Fruit fly (Drosophila melanogaster) whole organism, wandering third instar larva: ENCODE measurements around the gene CG2983.

Experiments used
- Abd-B ChIP-seq: fragments of >200 bp; optimal IDR thresholded peaks from 2 replicates; lab custom pipeline; 2017; ENCODE audit warnings: missing biosample characterization, missing genetic modification characterization
- CG9705 ChIP-seq: fragments of 200-800 bp; sonication (Bioruptor generic); optimal IDR thresholded peaks from 2 replicates; lab custom pipeline; 2018; ENCODE audit warnings: missing biosample characterization, mild to moderate bottlenecking, missing genetic modification characterization
- CrebA ChIP-seq: fragments of 200-800 bp; sonication (Bioruptor generic); optimal IDR thresholded peaks from 2 replicates; lab custom pipeline; 2016; ENCODE audit warnings: missing biosample characterization, mild to moderate bottlenecking, missing genetic modification characterization, borderline replicate concordance
- Dfd ChIP-seq: fragments of >200 bp; optimal IDR thresholded peaks from 2 replicates; lab custom pipeline; 2017; ENCODE audit warnings: missing biosample characterization, missing genetic modification characterization
- Dif ChIP-seq: fragments of 200-275, 200-300 bp; sonication (Bioruptor generic); optimal IDR thresholded peaks from 2 replicates; lab custom pipeline; 2018; ENCODE audit warnings: missing biosample characterization, missing genetic modification characterization; ENCODE audit not compliant: partially characterized antibody
- GATAd ChIP-seq: sonication (Bioruptor generic); optimal IDR thresholded peaks from 2 replicates; lab custom pipeline; 2016; ENCODE audit warnings: missing biosample characterization, missing genetic modification characterization
- HLH106 ChIP-seq: fragments of 200-800 bp; optimal IDR thresholded peaks from 3 replicates; lab custom pipeline; 2019; ENCODE audit warnings: missing biosample characterization, mild to moderate bottlenecking, missing genetic modification characterization, moderate library complexity
- Hnf4 ChIP-seq: fragments of 200-800 bp; sonication (Bioruptor generic); optimal IDR thresholded peaks from 2 replicates; lab custom pipeline; 2016; ENCODE audit warnings: missing biosample characterization, mild to moderate bottlenecking, missing genetic modification characterization
- Hr78 ChIP-seq: fragments of >200 bp; optimal IDR thresholded peaks from 2 replicates; lab custom pipeline; 2017; ENCODE audit warnings: missing biosample characterization, missing genetic modification characterization
- Hr83 ChIP-seq: fragments of 200-300 bp; sonication (Bioruptor generic); optimal IDR thresholded peaks from 2 replicates; lab custom pipeline; 2016; ENCODE audit warnings: missing biosample characterization, mild to moderate bottlenecking, missing genetic modification characterization, moderate library complexity; ENCODE audit not compliant: poor library complexity, severe bottlenecking
- Jra ChIP-seq: sonication (Bioruptor generic); optimal IDR thresholded peaks from 2 replicates; lab custom pipeline; 2016; ENCODE audit warnings: missing biosample characterization, missing genetic modification characterization
- Myc ChIP-seq: fragments of >200 bp; optimal IDR thresholded peaks from 2 replicates; lab custom pipeline; 2017
- N ChIP-seq: fragments of >200 bp; optimal IDR thresholded peaks from 2 replicates; lab custom pipeline; 2018; ENCODE audit warnings: missing biosample characterization, missing external identifiers, missing genetic modification characterization
- Rel ChIP-seq, 2 experiments: fragments of 200-800 bp; sonication (Bioruptor generic) in 1 of 2; optimal IDR thresholded peaks; 2 replicates in 1 of 2; 3 replicates in 1 of 2; lab custom pipeline; 2016 to 2019; ENCODE audit warnings: mild to moderate bottlenecking in 2 of 2, missing biosample characterization in 2 of 2, missing genetic modification characterization in 2 of 2, moderate library complexity in 1 of 2
- Sp1 ChIP-seq: fragments of 200-800 bp; sonication (Bioruptor generic); optimal IDR thresholded peaks from 3 replicates; lab custom pipeline; 2019; ENCODE audit warnings: missing biosample characterization, mild to moderate bottlenecking, missing genetic modification characterization, moderate library complexity
- Vsx2 ChIP-seq: fragments of 200-300, 225-300 bp; sonication (Bioruptor generic); optimal IDR thresholded peaks from 2 replicates; lab custom pipeline; 2018; ENCODE audit warnings: missing biosample characterization, missing genetic modification characterization; ENCODE audit not compliant: partially characterized antibody
- br ChIP-seq: fragments of 200-800 bp; sonication (Bioruptor generic); optimal IDR thresholded peaks from 2 replicates; lab custom pipeline; 2016; ENCODE audit warnings: missing biosample characterization, missing genetic modification characterization
- dl ChIP-seq, 2 experiments: fragments of 175-275, 200-275 bp in 1 of 2; fragments of 200-275 bp in 1 of 2; sonication (Bioruptor generic); optimal IDR thresholded peaks; lab custom pipeline; 2018; ENCODE audit warnings: mild to moderate bottlenecking in 2 of 2, missing biosample characterization in 2 of 2, missing genetic modification characterization in 2 of 2, moderate library complexity in 2 of 2; ENCODE audit not compliant: partially characterized antibody in 2 of 2, insufficient read depth in 1 of 2
- dmrt93B ChIP-seq: fragments of 200-800 bp; sonication (Bioruptor generic); optimal IDR thresholded peaks from 2 replicates; lab custom pipeline; 2018; ENCODE audit warnings: missing biosample characterization, mild to moderate bottlenecking, missing genetic modification characterization
- dsf ChIP-seq: sonication (Bioruptor generic); optimal IDR thresholded peaks from 2 replicates; lab custom pipeline; 2016; ENCODE audit warnings: missing biosample characterization, missing genetic modification characterization, borderline replicate concordance
- ey ChIP-seq: fragments of 200-800 bp; sonication (Bioruptor generic); optimal IDR thresholded peaks from 2 replicates; lab custom pipeline; 2016; ENCODE audit warnings: missing biosample characterization, missing genetic modification characterization
- foxo ChIP-seq, 2 experiments: fragments of 200-800 bp; sonication (Bioruptor generic); optimal IDR thresholded peaks; 2 replicates in 1 of 2; 3 replicates in 1 of 2; lab custom pipeline; 2016 to 2017; ENCODE audit warnings: missing biosample characterization in 2 of 2, missing genetic modification characterization in 2 of 2
- h ChIP-seq: fragments of 200-800 bp; sonication (Bioruptor generic); optimal IDR thresholded peaks from 3 replicates; lab custom pipeline; 2016; ENCODE audit warnings: missing biosample characterization, mild to moderate bottlenecking, missing genetic modification characterization
- jim ChIP-seq: fragments of 175-275, 200-325 bp; sonication (Bioruptor generic); optimal IDR thresholded peaks from 2 replicates; lab custom pipeline; 2016; ENCODE audit warnings: missing biosample characterization, mild to moderate bottlenecking, missing genetic modification characterization
- lola ChIP-seq: fragments of >200 bp; optimal IDR thresholded peaks from 2 replicates; lab custom pipeline; 2017; ENCODE audit warnings: missing biosample characterization, missing genetic modification characterization
- pan ChIP-seq: fragments of >200 bp; optimal IDR thresholded peaks from 2 replicates; lab custom pipeline; 2017
- psq ChIP-seq: fragments of 200-800 bp; sonication (Bioruptor generic); optimal IDR thresholded peaks from 3 replicates; lab custom pipeline; 2017; ENCODE audit warnings: missing biosample characterization, mild to moderate bottlenecking, missing genetic modification characterization, moderate library complexity
- rgr ChIP-seq: fragments of 200-800 bp; sonication (Bioruptor generic); optimal IDR thresholded peaks from 3 replicates; lab custom pipeline; 2016; ENCODE audit warnings: missing biosample characterization, mild to moderate bottlenecking, missing genetic modification characterization
- sage ChIP-seq: fragments of 200-800 bp; sonication (Bioruptor generic); optimal IDR thresholded peaks from 2 replicates; lab custom pipeline; 2016; ENCODE audit warnings: missing biosample characterization, mild to moderate bottlenecking, missing genetic modification characterization
- sv ChIP-seq: fragments of 200-800 bp; sonication (Bioruptor generic); optimal IDR thresholded peaks from 3 replicates; lab custom pipeline; 2016; ENCODE audit warnings: missing biosample characterization, missing genetic modification characterization
- tai ChIP-seq: sonication (Bioruptor generic); optimal IDR thresholded peaks from 2 replicates; lab custom pipeline; 2016; ENCODE audit warnings: missing biosample characterization, missing genetic modification characterization
- usp ChIP-seq: fragments of >200 bp; optimal IDR thresholded peaks from 2 replicates; lab custom pipeline; 2017; ENCODE audit warnings: missing biosample characterization, missing genetic modification characterization
- woc ChIP-seq: sonication (Bioruptor generic); optimal IDR thresholded peaks from 2 replicates; lab custom pipeline; 2016; ENCODE audit warnings: missing biosample characterization, mild to moderate bottlenecking, missing genetic modification characterization

The CG2983 gene

DNA sequence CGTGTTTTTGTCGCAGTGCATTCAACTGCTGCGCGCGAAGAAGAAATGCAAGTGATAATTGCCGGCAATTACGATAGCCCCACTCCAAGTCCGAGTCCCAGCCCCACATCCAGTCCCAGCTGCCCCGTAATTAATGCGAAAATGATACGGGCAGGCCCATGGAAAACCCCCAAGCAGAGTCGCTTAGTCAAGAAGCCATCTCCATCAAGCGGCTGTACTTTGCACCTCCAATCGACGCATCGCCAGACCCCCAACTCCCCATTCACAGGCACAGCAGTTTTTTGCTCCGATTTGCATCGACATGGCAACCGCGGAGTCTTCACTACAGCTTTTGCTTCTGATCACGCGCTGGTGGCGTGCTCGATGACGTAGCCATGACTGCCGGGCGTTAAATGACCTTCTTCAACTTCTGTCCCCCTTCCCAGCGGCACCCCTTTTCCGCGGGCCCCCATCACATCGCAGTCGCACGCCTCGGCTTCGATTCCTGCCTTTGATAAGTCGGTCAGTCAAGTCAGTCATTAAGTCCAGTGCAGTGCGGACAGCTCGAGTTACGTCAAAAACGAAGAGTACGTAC lies 41.2 kb upstream of the CG2983 start:
- TF ChIP-seq Rel (GFP tag; optimal IDR thresholded peaks at IDR 0.05; lab: Kevin White, UChicago) (no peak), Rel (tag; optimal IDR thresholded peaks at IDR 0.05; lab: Kevin White, UChicago) (peak; percentile 86), br (GFP tag; lab: Kevin White, UChicago) (no peak), rgr (no peak), Hnf4 (GFP tag; lab: Kevin White, UChicago) (peak; percentile 77), dl (GFP tag; optimal IDR thresholded peaks at IDR 0.05; lab: Kevin White, UChicago; ENCODE audit: insufficient read depth in 1 of 2, partially characterized antibody in 2 of 2) (no peak)

DNA sequence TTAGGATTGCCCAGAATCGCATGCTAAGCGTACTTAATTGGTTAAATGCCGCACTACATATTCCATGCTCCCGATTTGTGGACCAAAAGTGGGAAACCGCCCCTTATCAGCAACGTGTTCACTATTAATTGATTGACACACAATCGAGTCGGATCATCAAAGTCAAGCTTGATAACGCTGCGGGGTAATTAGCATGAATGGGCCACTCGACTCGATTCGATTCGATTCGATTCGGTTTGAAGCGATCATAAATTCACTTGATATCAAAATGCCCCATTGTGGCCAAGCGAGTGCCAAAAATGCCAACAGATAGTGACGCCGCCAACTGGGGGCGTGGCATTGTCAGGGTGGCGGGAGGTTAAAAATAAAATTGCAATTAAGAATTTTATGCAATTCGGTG lies 39.8 kb upstream of the CG2983 start:
- TF ChIP-seq rgr (no peak), lola (GFP tag; lab: Kevin White, UChicago) (no peak), Abd-B (no peak), pan (lab: Kevin White, UChicago) (no peak), jim (GFP tag; lab: Kevin White, UChicago) (no peak), N (GFP tag; lab: Kevin White, UChicago) (no peak), usp (GFP tag; lab: Kevin White, UChicago) (no peak), Hnf4 (GFP tag; lab: Kevin White, UChicago) (no peak), sv (no peak), Hr83 (no peak), woc (GFP tag; lab: Kevin White, UChicago) (no peak), Sp1 (GFP tag; lab: Kevin White, UChicago) (no peak), Jra (no peak), tai (no peak), Rel (GFP tag; optimal IDR thresholded peaks at IDR 0.05; lab: Kevin White, UChicago) (no peak), Rel (tag; optimal IDR thresholded peaks at IDR 0.05; lab: Kevin White, UChicago) (no peak)

DNA sequence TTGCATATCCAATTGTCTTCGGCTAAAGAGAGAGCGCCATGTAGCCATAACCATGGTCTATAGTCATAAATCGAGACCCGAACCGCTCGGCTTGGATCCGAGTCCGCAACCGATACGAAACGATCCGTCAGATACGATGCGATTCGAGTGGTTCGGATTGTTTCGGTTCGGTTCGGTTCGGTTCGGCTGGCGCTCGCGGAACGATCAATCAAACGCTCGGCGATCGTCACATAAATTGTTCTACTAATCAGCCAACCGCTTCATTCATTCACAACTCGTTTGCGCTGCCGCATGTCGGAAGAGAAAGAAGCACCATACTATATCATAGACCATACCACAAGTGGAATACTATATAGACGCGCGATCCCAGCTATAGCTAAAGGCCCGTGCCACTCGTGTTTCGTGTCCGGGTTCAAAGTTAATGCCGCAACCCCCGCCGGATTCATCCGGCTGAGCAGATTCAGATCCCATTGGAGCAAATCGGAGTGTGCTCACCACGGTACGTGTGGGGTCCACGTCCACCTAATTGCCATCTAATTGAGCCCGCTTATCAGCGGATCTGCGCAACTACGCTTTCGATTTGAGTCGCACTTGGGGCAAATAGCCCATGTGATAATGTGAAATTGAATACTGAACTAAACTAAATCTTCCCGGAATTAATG lies 39.3 kb upstream of the CG2983 start:
- TF ChIP-seq br (GFP tag; lab: Kevin White, UChicago) (peak; percentile 1), Sp1 (GFP tag; lab: Kevin White, UChicago) (peak; percentile 12), GATAd (no peak), Hr83 (no peak), tai (no peak), CG9705 (GFP tag; lab: Kevin White, UChicago) (no peak), CrebA (peak; percentile 3), rgr (no peak), Abd-B (no peak)

DNA sequence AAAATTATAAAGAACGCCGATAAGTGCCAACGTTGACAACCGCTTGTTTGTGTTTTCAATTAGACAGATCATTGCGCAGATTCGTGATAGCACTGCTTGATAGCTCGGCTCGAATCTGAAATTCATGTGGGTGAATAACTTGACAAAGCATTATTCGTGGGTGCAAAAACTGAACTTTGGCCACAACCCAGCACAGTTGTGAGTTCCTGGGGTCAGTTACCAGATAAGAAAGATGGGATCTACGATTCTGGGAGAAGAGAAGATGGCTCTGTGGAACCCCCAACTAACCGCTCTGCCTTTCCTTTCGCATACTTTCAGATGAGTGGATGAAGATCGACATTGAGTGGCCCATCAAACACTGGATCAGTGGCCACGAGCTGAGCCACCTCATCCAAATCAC lies 36.6 kb upstream of the CG2983 start:
- TF ChIP-seq CrebA (peak; percentile 13), Rel (GFP tag; optimal IDR thresholded peaks at IDR 0.05; lab: Kevin White, UChicago) (no peak), Rel (tag; optimal IDR thresholded peaks at IDR 0.05; lab: Kevin White, UChicago) (peak; percentile 77), h (GFP tag; lab: Kevin White, UChicago) (no peak), foxo (GFP tag; optimal IDR thresholded peaks at IDR 0.05; lab: Kevin White, UChicago) (no peak), dmrt93B (GFP tag; lab: Kevin White, UChicago) (no peak)

DNA sequence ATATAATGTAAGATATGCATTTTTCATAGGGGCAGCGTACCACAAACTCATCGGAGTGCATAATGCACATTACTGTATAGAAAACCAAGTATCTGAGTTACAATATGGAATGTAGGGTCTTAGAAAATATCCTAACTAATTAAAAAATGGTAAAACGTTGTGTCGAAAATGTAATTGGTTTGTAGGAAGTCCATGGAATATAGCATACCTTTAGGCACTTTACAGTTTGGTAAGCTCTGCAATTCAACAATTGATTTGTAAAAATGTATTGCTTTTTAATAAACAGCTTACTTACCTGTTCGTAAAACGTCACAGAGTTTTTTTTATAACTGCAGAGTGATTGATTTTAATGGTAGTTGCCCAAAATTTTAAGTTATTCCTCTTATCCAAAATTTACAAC lies 35.3 kb upstream of the CG2983 start, which contains the start of gene CG2964:
CG2964 (plus strand) TSS at position 301 of the 400 bp plus-strand sequence.
- TF ChIP-seq sage (GFP tag; lab: Kevin White, UChicago) (no peak), dl (GFP tag; optimal IDR thresholded peaks at IDR 0.05; lab: Kevin White, UChicago; ENCODE audit: insufficient read depth in 1 of 2, partially characterized antibody in 2 of 2) (no peak), Dif (no peak), sv (no peak), Myc (peak; percentile 62)

DNA sequence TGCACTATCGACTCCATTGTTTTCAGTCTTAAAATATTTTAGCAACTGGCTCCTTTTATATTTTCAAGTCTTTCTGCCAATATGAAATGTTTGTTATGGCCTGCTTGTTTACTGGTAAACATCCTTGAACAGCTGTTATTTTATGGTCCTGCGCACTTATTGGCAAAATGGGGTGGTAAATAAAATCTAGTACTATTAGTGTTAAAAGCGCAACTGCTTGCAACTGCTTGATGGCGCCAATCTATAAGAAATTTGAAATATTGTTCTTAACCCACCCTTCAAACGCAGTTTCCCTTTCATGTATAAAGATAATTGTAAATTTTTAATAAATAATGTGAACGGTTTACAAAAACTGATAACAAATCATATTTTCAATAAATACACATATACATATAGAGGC lies 31.8 kb upstream of the CG2983 start, which contains the start of gene G6P:
G6P (minus strand) TSS at position 88 of the 400 bp plus-strand sequence.
- TF ChIP-seq pan (lab: Kevin White, UChicago) (no peak), br (GFP tag; lab: Kevin White, UChicago) (no peak), usp (GFP tag; lab: Kevin White, UChicago) (no peak), rgr (no peak), sage (GFP tag; lab: Kevin White, UChicago) (no peak), Vsx2 (GFP tag; lab: Kevin White, UChicago) (no peak), dsf (GFP tag; lab: Kevin White, UChicago) (no peak), HLH106 (tag; lab: Kevin White, UChicago) (no peak), Dfd (no peak), Sp1 (GFP tag; lab: Kevin White, UChicago) (no peak), jim (GFP tag; lab: Kevin White, UChicago) (no peak), Hr78 (GFP tag; lab: Kevin White, UChicago) (no peak), ey (GFP tag; lab: Kevin White, UChicago) (no peak), psq (no peak), Jra (no peak), CG9705 (GFP tag; lab: Kevin White, UChicago) (no peak), h (GFP tag; lab: Kevin White, UChicago) (no peak)
